Worm (Caenorhabditis elegans) whole organism, late embryonic: Measurements from ENCODE around the gene ift-139.

Experiments used
- F13H6.1 ChIP-seq: sonication (generic microtip); optimal IDR thresholded peaks from 2 replicates; lab custom pipeline; 2016; ENCODE audit warnings: missing genetic modification characterization, missing compliant biosample characterization
- K09A11.1 ChIP-seq: sonication (generic microtip); optimal IDR thresholded peaks from 2 replicates; lab custom pipeline; 2017; ENCODE audit warnings: antibody characterized with exemption, mild to moderate bottlenecking, missing genetic modification characterization, missing compliant biosample characterization; ENCODE audit not compliant: insufficient read depth
- ahr-1 ChIP-seq: sonication (generic microtip); optimal IDR thresholded peaks from 2 replicates; lab custom pipeline; 2016; ENCODE audit warnings: missing genetic modification characterization, missing compliant biosample characterization
- ceh-34 ChIP-seq: sonication (generic microtip); optimal IDR thresholded peaks from 2 replicates; lab custom pipeline; 2016; ENCODE audit warnings: mild to moderate bottlenecking, missing genetic modification characterization, missing compliant biosample characterization
- ceh-45 ChIP-seq: fragments of 200-800 bp; sonication (Bioruptor generic); IDR thresholded peaks from 2 replicates; pipeline ENCODE4 v1.3.6; 2022; ENCODE audit warnings: missing genetic modification reagents, missing genetic modification characterization, missing compliant biosample characterization
- ceh-48 ChIP-seq: sonication (generic microtip); optimal IDR thresholded peaks from 2 replicates; lab custom pipeline; 2016; ENCODE audit warnings: missing genetic modification characterization, inconsistent platforms, missing compliant biosample characterization
- ceh-6 ChIP-seq: fragments of 200-800 bp; sonication (Bioruptor generic); optimal IDR thresholded peaks from 2 replicates; lab custom pipeline; 2018; ENCODE audit warnings: mild to moderate bottlenecking, missing genetic modification characterization, missing compliant biosample characterization
- ceh-9 ChIP-seq: sonication (generic microtip); optimal IDR thresholded peaks from 2 replicates; lab custom pipeline; 2016; ENCODE audit warnings: mild to moderate bottlenecking, missing genetic modification characterization, inconsistent platforms, missing compliant biosample characterization
- elt-4 ChIP-seq: sonication (generic microtip); optimal IDR thresholded peaks from 2 replicates; lab custom pipeline; 2016; ENCODE audit warnings: missing genetic modification characterization, missing compliant biosample characterization
- eyg-1 ChIP-seq: sonication (generic microtip); optimal IDR thresholded peaks from 2 replicates; lab custom pipeline; 2016; ENCODE audit warnings: missing genotype, missing genetic modification characterization, missing compliant biosample characterization
- gmeb-2 ChIP-seq: sonication (generic microtip); optimal IDR thresholded peaks from 2 replicates; lab custom pipeline; 2016; ENCODE audit warnings: missing genetic modification characterization, inconsistent platforms, missing compliant biosample characterization
- hlh-13 ChIP-seq: fragments of 200-800 bp; sonication (Bioruptor generic); optimal IDR thresholded peaks from 2 replicates; lab custom pipeline; 2018; ENCODE audit warnings: mild to moderate bottlenecking, missing genetic modification characterization, missing compliant biosample characterization
- hlh-30 ChIP-seq: sonication (generic microtip); optimal IDR thresholded peaks from 2 replicates; lab custom pipeline; 2017; ENCODE audit warnings: antibody characterized with exemption, missing genetic modification characterization, missing compliant biosample characterization; ENCODE audit not compliant: insufficient read depth
- lim-6 ChIP-seq: sonication (generic microtip); optimal IDR thresholded peaks from 2 replicates; lab custom pipeline; 2016; ENCODE audit warnings: missing genetic modification characterization, missing compliant biosample characterization
- nfya-1 ChIP-seq: sonication (generic microtip); optimal IDR thresholded peaks from 2 replicates; lab custom pipeline; 2017; ENCODE audit warnings: missing genetic modification characterization, mild to moderate bottlenecking, missing compliant biosample characterization, antibody characterized with exemption, moderate library complexity
- npax-4 ChIP-seq: sonication (generic microtip); optimal IDR thresholded peaks from 2 replicates; lab custom pipeline; 2016; ENCODE audit warnings: missing genetic modification characterization, missing compliant biosample characterization
- odd-2 ChIP-seq: sonication (generic microtip); optimal IDR thresholded peaks from 2 replicates; lab custom pipeline; 2017; ENCODE audit warnings: antibody characterized with exemption, mild to moderate bottlenecking, missing genetic modification characterization, missing compliant biosample characterization
- pha-2 ChIP-seq: sonication (generic microtip); optimal IDR thresholded peaks from 2 replicates; lab custom pipeline; 2017; ENCODE audit warnings: mild to moderate bottlenecking, missing genetic modification characterization, missing compliant biosample characterization
- pha-4 ChIP-seq: fragments of 150-350 bp; optimal IDR thresholded peaks from 2 replicates; lab custom pipeline; 2018; ENCODE audit warnings: missing biosample characterization, missing genetic modification reagents, missing genetic modification characterization
- pqm-1 ChIP-seq: sonication (generic microtip); optimal IDR thresholded peaks from 2 replicates; lab custom pipeline; 2016; ENCODE audit warnings: missing genetic modification characterization, missing compliant biosample characterization
- ref-2 ChIP-seq: sonication (generic microtip); optimal IDR thresholded peaks from 2 replicates; lab custom pipeline; 2016; ENCODE audit warnings: missing genetic modification characterization, missing compliant biosample characterization
- rnt-1 ChIP-seq: sonication (generic microtip); optimal IDR thresholded peaks from 2 replicates; lab custom pipeline; 2016; ENCODE audit warnings: missing genetic modification characterization, missing compliant biosample characterization
- sdc-2 ChIP-seq: sonication (generic microtip); optimal IDR thresholded peaks from 2 replicates; lab custom pipeline; 2016; ENCODE audit warnings: missing genotype, missing genetic modification characterization, missing compliant biosample characterization
- sox-4 ChIP-seq: sonication (generic microtip); optimal IDR thresholded peaks from 2 replicates; lab custom pipeline; 2017; ENCODE audit warnings: mild to moderate bottlenecking, missing genetic modification characterization, inconsistent platforms, missing compliant biosample characterization
- syd-9 ChIP-seq: sonication (generic microtip); optimal IDR thresholded peaks from 2 replicates; lab custom pipeline; 2016; ENCODE audit warnings: mild to moderate bottlenecking, missing genetic modification characterization, moderate library complexity, missing compliant biosample characterization
- tbx-2 ChIP-seq: sonication (generic microtip); optimal IDR thresholded peaks from 2 replicates; lab custom pipeline; 2016; ENCODE audit warnings: missing genetic modification characterization, missing compliant biosample characterization
- unc-42 ChIP-seq: sonication (generic microtip); optimal IDR thresholded peaks from 2 replicates; lab custom pipeline; 2016; ENCODE audit warnings: missing genotype, missing genetic modification characterization, missing compliant biosample characterization
- unc-55 ChIP-seq: sonication (generic microtip); optimal IDR thresholded peaks from 2 replicates; lab custom pipeline; 2017; ENCODE audit warnings: missing biosample characterization, missing genetic modification reagents, missing genetic modification characterization
- unc-86 ChIP-seq: sonication (generic microtip); optimal IDR thresholded peaks from 2 replicates; lab custom pipeline; 2016; ENCODE audit warnings: missing genetic modification characterization, missing compliant biosample characterization

The ift-139 gene

ce11 chrIII:6002024-6002423 lies 37.2 kb downstream of the ift-139 start:
- no peak for TF ChIP-seq pqm-1 (tag; lab: Kevin White, UChicago)
- TF ChIP-seq unc-86 = no peak
- no peak for TF ChIP-seq ceh-6 (GFP tag; lab: Kevin White, UChicago)
- no peak for TF ChIP-seq lim-6
- no peak for TF ChIP-seq ceh-9
- no peak for TF ChIP-seq ceh-34
- TF ChIP-seq hlh-30 = no peak
- no peak for TF ChIP-seq unc-42 (tag; lab: Kevin White, UChicago)
- TF ChIP-seq elt-4 (tag; lab: Kevin White, UChicago) = no peak
- no peak for TF ChIP-seq nfya-1 (tag; lab: Kevin White, UChicago)
- TF ChIP-seq ceh-48 (tag; lab: Kevin White, UChicago) = no peak
- no peak for TF ChIP-seq ahr-1 (tag; lab: Kevin White, UChicago)
- TF ChIP-seq sdc-2 (tag; lab: Kevin White, UChicago) = no peak

ce11 chrIII:5999629-6000028 lies 39.6 kb downstream of the ift-139 start:
- TF ChIP-seq ref-2 (no peak), rnt-1 (tag; lab: Kevin White, UChicago) (no peak), unc-42 (tag; lab: Kevin White, UChicago) (peak; percentile 36), unc-55 (GFP tag; lab: Kevin White, UChicago) (no peak), syd-9 (tag; lab: Kevin White, UChicago) (no peak), gmeb-2 (no peak), sox-4 (tag; lab: Kevin White, UChicago) (no peak), odd-2 (no peak)

- no peak for TF ChIP-seq ceh-48 (tag; lab: Kevin White, UChicago)
- no peak for TF ChIP-seq F13H6.1 (tag; lab: Kevin White, UChicago)
- TF ChIP-seq eyg-1 (tag; lab: Kevin White, UChicago) = no peak
- TF ChIP-seq unc-42 (tag; lab: Kevin White, UChicago) = peak; percentile 33
- no peak for TF ChIP-seq ref-2
Observed at ce11 chrIII:5998640-5999039, 40.6 kb downstream of the ift-139 start.

- no peak for TF ChIP-seq pha-2 (tag; lab: Kevin White, UChicago)
- no peak for TF ChIP-seq gmeb-2
- TF ChIP-seq lim-6 = no peak
Observed at ce11 chrIII:5992913-5993312, 46.4 kb downstream of the ift-139 start, which contains the start of gene T04C9.1. Gene T04C9.1 (plus strand): TSS chrIII:5993213.

- TF ChIP-seq unc-42 (tag; lab: Kevin White, UChicago) (peak; percentile 98), sox-4 (tag; lab: Kevin White, UChicago) (no peak), rnt-1 (tag; lab: Kevin White, UChicago) (no peak), ceh-6 (GFP tag; lab: Kevin White, UChicago) (no peak), tbx-2 (tag; lab: Kevin White, UChicago) (no peak), gmeb-2 (no peak), ceh-45 (GFP tag; lab: Robert Waterston, UW) (no peak)
Observed at ce11 chrIII:5992043-5992442, 47.2 kb downstream of the ift-139 start.

ce11 chrIII:5991142-5991930 lies 47.9 kb downstream of the ift-139 start, which contains the start of gene T04C9.2:
Gene T04C9.2 (plus strand): TSS chrIII:5991880.
- TF ChIP-seq K09A11.1 = no peak
- TF ChIP-seq unc-55 (GFP tag; lab: Kevin White, UChicago) = peak; percentile 47
- no peak for TF ChIP-seq hlh-13 (GFP tag; lab: Kevin White, UChicago)
- TF ChIP-seq npax-4 (tag; lab: Kevin White, UChicago) = no peak
- TF ChIP-seq unc-42 (tag; lab: Kevin White, UChicago) = peak; percentile 51
- TF ChIP-seq ceh-48 (tag; lab: Kevin White, UChicago) = no peak
- no peak for TF ChIP-seq pha-4
